Worm (Caenorhabditis elegans) whole organism, late embryonic: ENCODE results near the gene cyp-35A2.

Experiments
- C08G9.2 ChIP-seq: sonication (generic microtip); optimal IDR thresholded peaks from 2 replicates; lab custom pipeline; 2016; ENCODE audit warnings: mild to moderate bottlenecking, missing genetic modification characterization, moderate library complexity, missing compliant biosample characterization
- F13H6.1 ChIP-seq: sonication (generic microtip); optimal IDR thresholded peaks from 2 replicates; lab custom pipeline; 2016; ENCODE audit warnings: missing genetic modification characterization, missing compliant biosample characterization
- K02D7.2 ChIP-seq: sonication (generic microtip); optimal IDR thresholded peaks from 2 replicates; lab custom pipeline; 2017; ENCODE audit warnings: mild to moderate bottlenecking, missing genetic modification characterization, missing compliant biosample characterization
- K09A11.1 ChIP-seq: sonication (generic microtip); optimal IDR thresholded peaks from 2 replicates; lab custom pipeline; 2017; ENCODE audit warnings: antibody characterized with exemption, mild to moderate bottlenecking, missing genetic modification characterization, missing compliant biosample characterization; ENCODE audit not compliant: insufficient read depth
- ahr-1 ChIP-seq: sonication (generic microtip); optimal IDR thresholded peaks from 2 replicates; lab custom pipeline; 2016; ENCODE audit warnings: missing genetic modification characterization, missing compliant biosample characterization
- ama-1 ChIP-seq: fragments of 150-350 bp; optimal IDR thresholded peaks from 2 replicates; lab custom pipeline; 2014
- ceh-18 ChIP-seq: sonication (generic microtip); optimal IDR thresholded peaks from 2 replicates; lab custom pipeline; 2016; ENCODE audit warnings: missing genetic modification characterization, missing compliant biosample characterization
- ceh-24 ChIP-seq: sonication (generic microtip); optimal IDR thresholded peaks from 2 replicates; lab custom pipeline; 2016; ENCODE audit warnings: mild to moderate bottlenecking, missing genetic modification characterization, missing compliant biosample characterization
- ceh-31 ChIP-seq: sonication (generic microtip); optimal IDR thresholded peaks from 2 replicates; lab custom pipeline; 2016; ENCODE audit warnings: missing genetic modification characterization, missing compliant biosample characterization
- ceh-45 ChIP-seq: fragments of 200-800 bp; sonication (Bioruptor generic); IDR thresholded peaks from 2 replicates; pipeline ENCODE4 v1.3.6; 2022; ENCODE audit warnings: missing genetic modification reagents, missing genetic modification characterization, missing compliant biosample characterization
- ceh-48 ChIP-seq: sonication (generic microtip); optimal IDR thresholded peaks from 2 replicates; lab custom pipeline; 2016; ENCODE audit warnings: missing genetic modification characterization, inconsistent platforms, missing compliant biosample characterization
- ceh-6 ChIP-seq: fragments of 200-800 bp; sonication (Bioruptor generic); optimal IDR thresholded peaks from 2 replicates; lab custom pipeline; 2018; ENCODE audit warnings: mild to moderate bottlenecking, missing genetic modification characterization, missing compliant biosample characterization
- ceh-9 ChIP-seq: sonication (generic microtip); optimal IDR thresholded peaks from 2 replicates; lab custom pipeline; 2016; ENCODE audit warnings: mild to moderate bottlenecking, missing genetic modification characterization, inconsistent platforms, missing compliant biosample characterization
- che-1 ChIP-seq: sonication (generic microtip); optimal IDR thresholded peaks from 2 replicates; lab custom pipeline; 2016; ENCODE audit warnings: mild to moderate bottlenecking, missing genetic modification characterization, missing compliant biosample characterization
- dmd-4 ChIP-seq: sonication (generic microtip); optimal IDR thresholded peaks from 2 replicates; lab custom pipeline; 2016; ENCODE audit warnings: borderline replicate concordance, missing genetic modification characterization, missing compliant biosample characterization
- fkh-10 ChIP-seq: fragments of 150-350 bp; optimal IDR thresholded peaks from 2 replicates; lab custom pipeline; 2014; ENCODE audit warnings: missing biosample characterization, missing genetic modification reagents, missing genetic modification characterization
- fkh-6 ChIP-seq: sonication (generic microtip); optimal IDR thresholded peaks from 2 replicates; lab custom pipeline; 2016; ENCODE audit warnings: missing genetic modification characterization, missing compliant biosample characterization
- hlh-15 ChIP-seq: sonication (generic microtip); optimal IDR thresholded peaks from 2 replicates; lab custom pipeline; 2016; ENCODE audit warnings: missing genetic modification characterization, missing compliant biosample characterization
- hlh-30 ChIP-seq: sonication (generic microtip); optimal IDR thresholded peaks from 2 replicates; lab custom pipeline; 2017; ENCODE audit warnings: antibody characterized with exemption, missing genetic modification characterization, missing compliant biosample characterization; ENCODE audit not compliant: insufficient read depth
- lin-11 ChIP-seq: fragments of 200-800 bp; sonication (Bioruptor generic); optimal IDR thresholded peaks from 2 replicates; lab custom pipeline; 2018; ENCODE audit warnings: mild to moderate bottlenecking, missing genetic modification characterization, missing compliant biosample characterization
- madf-2 ChIP-seq: sonication (generic microtip); optimal IDR thresholded peaks from 2 replicates; lab custom pipeline; 2017; ENCODE audit warnings: missing genetic modification characterization, missing compliant biosample characterization
- nfya-1 ChIP-seq: sonication (generic microtip); optimal IDR thresholded peaks from 2 replicates; lab custom pipeline; 2017; ENCODE audit warnings: missing genetic modification characterization, mild to moderate bottlenecking, missing compliant biosample characterization, antibody characterized with exemption, moderate library complexity
- nhr-11 ChIP-seq: fragments of 150-350 bp; optimal IDR thresholded peaks from 2 replicates; lab custom pipeline; 2014; ENCODE audit warnings: missing biosample characterization, missing genetic modification characterization
- nhr-232 ChIP-seq: sonication (generic microtip); optimal IDR thresholded peaks from 2 replicates; lab custom pipeline; 2016; ENCODE audit warnings: missing genetic modification characterization, missing compliant biosample characterization
- pat-9 ChIP-seq: fragments of 200-800 bp; sonication (Bioruptor generic); optimal IDR thresholded peaks from 2 replicates; lab custom pipeline; 2018; ENCODE audit warnings: mild to moderate bottlenecking, missing genetic modification characterization, moderate library complexity, missing compliant biosample characterization
- pax-1 ChIP-seq: fragments of 150-350 bp; optimal IDR thresholded peaks from 2 replicates; lab custom pipeline; 2014; ENCODE audit warnings: missing biosample characterization, missing genetic modification characterization
- pha-2 ChIP-seq: sonication (generic microtip); optimal IDR thresholded peaks from 2 replicates; lab custom pipeline; 2017; ENCODE audit warnings: mild to moderate bottlenecking, missing genetic modification characterization, missing compliant biosample characterization
- pros-1 ChIP-seq: fragments of 150-350 bp; optimal IDR thresholded peaks from 2 replicates; lab custom pipeline; 2014; ENCODE audit warnings: missing biosample characterization, missing genetic modification reagents, missing genetic modification characterization
- ref-2 ChIP-seq: sonication (generic microtip); optimal IDR thresholded peaks from 2 replicates; lab custom pipeline; 2016; ENCODE audit warnings: missing genetic modification characterization, missing compliant biosample characterization
- rnt-1 ChIP-seq: sonication (generic microtip); optimal IDR thresholded peaks from 2 replicates; lab custom pipeline; 2016; ENCODE audit warnings: missing genetic modification characterization, missing compliant biosample characterization
- sox-4 ChIP-seq: sonication (generic microtip); optimal IDR thresholded peaks from 2 replicates; lab custom pipeline; 2017; ENCODE audit warnings: mild to moderate bottlenecking, missing genetic modification characterization, inconsistent platforms, missing compliant biosample characterization
- syd-9 ChIP-seq: sonication (generic microtip); optimal IDR thresholded peaks from 2 replicates; lab custom pipeline; 2016; ENCODE audit warnings: mild to moderate bottlenecking, missing genetic modification characterization, moderate library complexity, missing compliant biosample characterization
- tbx-2 ChIP-seq: sonication (generic microtip); optimal IDR thresholded peaks from 2 replicates; lab custom pipeline; 2016; ENCODE audit warnings: missing genetic modification characterization, missing compliant biosample characterization
- tbx-7 ChIP-seq: sonication (generic microtip); optimal IDR thresholded peaks from 2 replicates; lab custom pipeline; 2016; ENCODE audit warnings: missing genotype, missing genetic modification characterization, missing compliant biosample characterization
- unc-3 ChIP-seq, 2 experiments: fragments of 200-800 bp in 1 of 2; sonication (Bioruptor generic) in 1 of 2; sonication (generic microtip) in 1 of 2; conservative IDR thresholded peaks in 1 of 2; optimal IDR thresholded peaks in 1 of 2; 2 replicates each; pipeline versions ENCODE4 v1.3.6 to Lab custom; 2016 to 2022; ENCODE audit warnings: missing compliant biosample characterization in 2 of 2, missing genetic modification characterization in 2 of 2, missing genetic modification reagents in 1 of 2
- zip-5 ChIP-seq: sonication (generic microtip); optimal IDR thresholded peaks from 2 replicates; lab custom pipeline; 2016; ENCODE audit warnings: missing genetic modification characterization, missing compliant biosample characterization

The cyp-35A2 gene

ce11 chrV:7381008-7381407, 17.0 kb upstream of the cyp-35A2 start, which contains the start of gene C03G6.17:
Gene C03G6.17 (minus strand): TSS chrV:7381108.
- TF ChIP-seq ref-2 (tag; lab: Kevin White, UChicago): no peak
- TF ChIP-seq zip-5 (tag; lab: Kevin White, UChicago): no peak
- TF ChIP-seq nhr-11 (tag; lab: Kevin White, UChicago): no peak
- TF ChIP-seq pros-1: no peak
- no peak for TF ChIP-seq hlh-30 (tag; lab: Kevin White, UChicago)
- no peak for TF ChIP-seq pax-1
- TF ChIP-seq F13H6.1: no peak
- no peak for TF ChIP-seq C08G9.2 (tag; lab: Kevin White, UChicago)
- TF ChIP-seq tbx-2 (tag; lab: Kevin White, UChicago): no peak
- no peak for TF ChIP-seq ceh-24 (tag; lab: Kevin White, UChicago)
- no peak for TF ChIP-seq madf-2 (tag; lab: Kevin White, UChicago)
- no peak for TF ChIP-seq unc-3 (GFP tag; conservative IDR thresholded peaks at IDR 0.05; lab: Robert Waterston, UW)
- TF ChIP-seq unc-3 (tag; optimal IDR thresholded peaks at IDR 0.05; lab: Kevin White, UChicago): no peak

ce11 chrV:7379384-7379783, 15.4 kb upstream of the cyp-35A2 start, which contains the start of gene srsx-24:
Gene srsx-24 (minus strand): TSS chrV:7379484.
- no peak for TF ChIP-seq che-1
- no peak for TF ChIP-seq pat-9 (tag; lab: Kevin White, UChicago)
- TF ChIP-seq fkh-6 (tag; lab: Kevin White, UChicago): no peak
- no peak for TF ChIP-seq ceh-48 (tag; lab: Kevin White, UChicago)
- no peak for TF ChIP-seq pha-2 (tag; lab: Kevin White, UChicago)
- TF ChIP-seq sox-4 (tag; lab: Kevin White, UChicago): no peak
- TF ChIP-seq ama-1 (lab: Kevin White, UChicago): no peak

- TF ChIP-seq ceh-24 (tag; lab: Kevin White, UChicago) (no peak), rnt-1 (tag; lab: Kevin White, UChicago) (no peak), fkh-6 (tag; lab: Kevin White, UChicago) (no peak), ahr-1 (tag; lab: Kevin White, UChicago) (no peak), pros-1 (no peak), C08G9.2 (tag; lab: Kevin White, UChicago) (no peak), hlh-30 (tag; lab: Kevin White, UChicago) (no peak), syd-9 (tag; lab: Kevin White, UChicago) (no peak), ceh-48 (tag; lab: Kevin White, UChicago) (no peak), ceh-9 (no peak), K02D7.2 (tag; lab: Kevin White, UChicago) (no peak), nfya-1 (tag; lab: Kevin White, UChicago) (no peak), ceh-45 (GFP tag; lab: Robert Waterston, UW) (no peak), hlh-15 (tag; lab: Kevin White, UChicago) (no peak), tbx-7 (tag; lab: Kevin White, UChicago) (no peak), F13H6.1 (no peak), lin-11 (tag; lab: Kevin White, UChicago) (no peak)
- TF ChIP-seq, all 69 proteins: peak for 0
These were observed 10.1 kb upstream of the cyp-35A2 start, which contains the start of gene srx-56 for ce11 chrV:7374090-7374489. Gene srx-56 (plus strand): TSS chrV:7374390.

DNA sequence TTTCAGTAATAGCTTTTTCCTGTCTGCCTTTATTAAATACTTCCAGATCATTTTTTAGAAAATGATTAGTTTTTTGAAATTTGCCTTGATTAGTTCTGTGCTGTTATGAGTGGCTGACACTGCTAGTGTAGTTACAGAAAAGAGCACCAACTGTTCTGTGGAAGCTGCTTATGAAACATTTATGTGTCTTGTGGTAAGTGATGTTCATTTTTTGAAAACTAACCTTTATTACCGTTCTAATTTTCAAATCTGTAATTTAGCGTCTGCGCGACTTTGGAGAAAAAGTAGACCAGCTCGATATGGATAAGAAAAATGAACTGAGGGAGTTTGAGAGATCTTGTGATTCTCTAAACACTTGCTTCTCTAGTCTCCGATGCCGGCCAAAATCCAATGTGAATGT, 5.6 kb upstream of the cyp-35A2 start, which contains the start of gene srj-14:
Gene srj-14 (plus strand): TSS at position 131 of the 400 bp plus-strand sequence.
- TF ChIP-seq fkh-10 (no peak), ceh-31 (tag; lab: Kevin White, UChicago) (no peak), che-1 (no peak), lin-11 (tag; lab: Kevin White, UChicago) (no peak), ceh-6 (GFP tag; lab: Kevin White, UChicago) (no peak), ceh-18 (tag; lab: Kevin White, UChicago) (no peak), C08G9.2 (tag; lab: Kevin White, UChicago) (no peak), K09A11.1 (tag; lab: Kevin White, UChicago) (no peak), dmd-4 (tag; lab: Kevin White, UChicago) (no peak), pax-1 (no peak), nhr-232 (tag; lab: Kevin White, UChicago) (no peak)
